Fruit fly (Drosophila melanogaster) whole organism, embryonic: ENCODE results near the gene Snup.

Source experiments
- Awh ChIP-seq: fragments of 200-800 bp; sonication (Bioruptor generic); IDR thresholded peaks from 2 replicates; pipeline ENCODE4, ENCODE4 v1.3.6; 2022; ENCODE audit warnings: missing biosample characterization, missing genetic modification characterization
- CG10543 ChIP-seq: fragments of 200-800 bp; sonication (Bioruptor generic); optimal IDR thresholded peaks from 3 replicates; lab custom pipeline; 2017; ENCODE audit warnings: missing biosample characterization, mild to moderate bottlenecking, missing genetic modification characterization, moderate library complexity
- CG11093 ChIP-seq: fragments of 200-800 bp; sonication (Bioruptor generic); IDR thresholded peaks from 3 replicates; pipeline ENCODE4 v1.3.6; 2022; ENCODE audit warnings: missing biosample characterization, missing genetic modification characterization
- CG12071 ChIP-seq: fragments of 200-800 bp; sonication (Bioruptor generic); optimal IDR thresholded peaks from 3 replicates; lab custom pipeline; 2018; ENCODE audit warnings: missing biosample characterization, mild to moderate bottlenecking, missing genetic modification characterization
- CG12769 ChIP-seq: fragments of 200-800 bp; sonication (Bioruptor generic); optimal IDR thresholded peaks from 2 replicates; lab custom pipeline; 2019; ENCODE audit warnings: missing biosample characterization, mild to moderate bottlenecking, missing genetic modification characterization, moderate library complexity
- CG13287 ChIP-seq: fragments of 200-800 bp; sonication (Bioruptor generic); IDR thresholded peaks from 2 replicates; pipeline ENCODE4 v1.3.6; 2022; ENCODE audit warnings: missing biosample characterization, missing genetic modification characterization; ENCODE audit not compliant: partially characterized antibody
- CG13894 ChIP-seq: fragments of 200-800 bp; sonication (Bioruptor generic); optimal IDR thresholded peaks from 3 replicates; lab custom pipeline; 2018; ENCODE audit warnings: missing biosample characterization, mild to moderate bottlenecking, missing genetic modification characterization, moderate library complexity
- CG15601 ChIP-seq: fragments of 200-800 bp; sonication (Bioruptor generic); optimal IDR thresholded peaks from 3 replicates; lab custom pipeline; 2019; ENCODE audit warnings: missing biosample characterization, mild to moderate bottlenecking, missing genetic modification characterization, moderate library complexity
- CG17829 ChIP-seq: fragments of 200-800 bp; optimal IDR thresholded peaks from 2 replicates; lab custom pipeline; 2019; ENCODE audit warnings: missing biosample characterization, mild to moderate bottlenecking, missing genetic modification characterization, moderate library complexity
- CG2116 ChIP-seq: fragments of 200-800 bp; sonication (Bioruptor generic); optimal IDR thresholded peaks from 3 replicates; lab custom pipeline; 2018; ENCODE audit warnings: missing biosample characterization, mild to moderate bottlenecking, missing genetic modification characterization
- CG30431 ChIP-seq: fragments of 200-800 bp; sonication (Bioruptor generic); optimal IDR thresholded peaks from 2 replicates; lab custom pipeline; 2017; ENCODE audit warnings: missing biosample characterization, missing genetic modification characterization
- CG34224 ChIP-seq: fragments of 200-800 bp; sonication (Bioruptor generic); IDR thresholded peaks from 3 replicates; pipeline ENCODE4 v1.3.6; 2022; ENCODE audit warnings: missing biosample characterization, missing genetic modification characterization; ENCODE audit not compliant: partially characterized antibody
- CG42726 ChIP-seq: fragments of 200-800 bp; sonication (Bioruptor generic); IDR thresholded peaks from 2 replicates; pipeline ENCODE4 v1.3.6; 2022; ENCODE audit warnings: missing biosample characterization, missing genetic modification characterization; ENCODE audit not compliant: partially characterized antibody
- CG7786 ChIP-seq: fragments of 200-800 bp; sonication (Bioruptor generic); optimal IDR thresholded peaks from 2 replicates; lab custom pipeline; 2016; ENCODE audit warnings: missing biosample characterization, missing genetic modification characterization
- CG8290 ChIP-seq, 3 experiments: fragments of 200-800 bp; sonication (Bioruptor generic); optimal IDR thresholded peaks; 2 replicates each; lab custom pipeline; 2016 to 2019; ENCODE audit warnings: missing biosample characterization in 3 of 3, missing genetic modification characterization in 3 of 3, mild to moderate bottlenecking in 2 of 3, moderate library complexity in 1 of 3
- CHES-1-like ChIP-seq: fragments of 200-800 bp; sonication (Bioruptor generic); optimal IDR thresholded peaks from 2 replicates; lab custom pipeline; 2016; ENCODE audit warnings: missing biosample characterization, missing genetic modification characterization
- D19A ChIP-seq: fragments of 200-800 bp; optimal IDR thresholded peaks from 3 replicates; lab custom pipeline; 2019; ENCODE audit warnings: missing biosample characterization, mild to moderate bottlenecking, missing genetic modification characterization, moderate library complexity
- Dfd ChIP-seq, 2 experiments: fragments of >200 bp; optimal IDR thresholded peaks; 2 replicates each; lab custom pipeline; 2017; ENCODE audit warnings: missing biosample characterization in 2 of 2, missing genetic modification characterization in 2 of 2
- Fer1 ChIP-seq: fragments of 200-800 bp; sonication (Bioruptor generic); optimal IDR thresholded peaks from 2 replicates; lab custom pipeline; 2017; ENCODE audit warnings: missing biosample characterization, mild to moderate bottlenecking, missing genetic modification characterization
- HLH4C ChIP-seq: fragments of 200-800 bp; sonication (Bioruptor generic); IDR thresholded peaks from 3 replicates; pipeline ENCODE4 v1.3.6; 2022; ENCODE audit warnings: missing biosample characterization, missing genetic modification characterization; ENCODE audit not compliant: partially characterized antibody
- HmgZ ChIP-seq: fragments of 200-800 bp; sonication (Bioruptor generic); optimal IDR thresholded peaks from 2 replicates; lab custom pipeline; 2018; ENCODE audit warnings: missing biosample characterization, mild to moderate bottlenecking, missing genetic modification characterization
- Lim3 ChIP-seq: fragments of 200-800 bp; sonication (Bioruptor generic); IDR thresholded peaks from 2 replicates; pipeline ENCODE4 v1.3.6; 2022; ENCODE audit warnings: missing biosample characterization, missing genetic modification characterization
- Mad ChIP-seq: fragments of 200-800 bp; sonication (Bioruptor generic); optimal IDR thresholded peaks from 2 replicates; lab custom pipeline; 2016; ENCODE audit warnings: missing biosample characterization, missing genetic modification characterization
- NFAT ChIP-seq: fragments of 200-800 bp; sonication (Bioruptor generic); IDR thresholded peaks from 2 replicates; pipeline ENCODE4 v1.3.6; 2022; ENCODE audit warnings: missing biosample characterization, missing genetic modification characterization
- Neu2 ChIP-seq: fragments of 200-800 bp; sonication (Bioruptor generic); optimal IDR thresholded peaks from 3 replicates; lab custom pipeline; 2016; ENCODE audit warnings: missing biosample characterization, missing genetic modification characterization, borderline replicate concordance
- Oaz ChIP-seq: fragments of 200-800 bp; sonication (Bioruptor generic); IDR thresholded peaks from 2 replicates; pipeline ENCODE4 v1.3.6; 2022; ENCODE audit warnings: missing biosample characterization, missing genetic modification characterization
- Pdp1 ChIP-seq, 2 experiments: fragments of 200-800 bp; sonication (Bioruptor generic); optimal IDR thresholded peaks; 3 replicates each; lab custom pipeline; 2016; ENCODE audit warnings: missing biosample characterization in 2 of 2, missing genetic modification characterization in 2 of 2, mild to moderate bottlenecking in 1 of 2, moderate library complexity in 1 of 2
- chinmo ChIP-seq: fragments of 200-800 bp; sonication (Bioruptor generic); IDR thresholded peaks from 4 replicates; pipeline ENCODE4 v1.3.6; 2022; ENCODE audit warnings: missing biosample characterization, missing genetic modification characterization; ENCODE audit not compliant: partially characterized antibody
- crc ChIP-seq: fragments of 200-800 bp; sonication (Bioruptor generic); optimal IDR thresholded peaks from 2 replicates; lab custom pipeline; 2016; ENCODE audit warnings: missing biosample characterization, missing genetic modification characterization
- fd96Cb ChIP-seq: fragments of 200-800 bp; sonication (Bioruptor generic); optimal IDR thresholded peaks from 2 replicates; lab custom pipeline; 2018; ENCODE audit warnings: missing biosample characterization, mild to moderate bottlenecking, missing genetic modification characterization, moderate library complexity
- h ChIP-seq: fragments of >200 bp; optimal IDR thresholded peaks from 2 replicates; lab custom pipeline; 2017
- inv ChIP-seq: fragments of 200-800 bp; sonication (Bioruptor generic); IDR thresholded peaks from 2 replicates; pipeline ENCODE4 v1.3.6; 2022; ENCODE audit warnings: missing biosample characterization, missing genetic modification characterization; ENCODE audit not compliant: partially characterized antibody
- kah ChIP-seq: fragments of 200-800 bp; sonication (Bioruptor generic); optimal IDR thresholded peaks from 2 replicates; lab custom pipeline; 2018; ENCODE audit warnings: missing biosample characterization, mild to moderate bottlenecking, missing genetic modification characterization
- lab ChIP-seq: fragments of 200-800 bp; sonication (Bioruptor generic); optimal IDR thresholded peaks from 3 replicates; lab custom pipeline; 2017; ENCODE audit warnings: missing biosample characterization, missing genetic modification characterization, mild to moderate bottlenecking, moderate library complexity, missing genetic modification reagents
- nau ChIP-seq: fragments of 200-800 bp; sonication (Bioruptor generic); optimal IDR thresholded peaks from 3 replicates; lab custom pipeline; 2017; ENCODE audit warnings: missing biosample characterization, mild to moderate bottlenecking, missing genetic modification characterization, missing genetic modification reagents
- peb ChIP-seq: fragments of 200-800 bp; sonication (Bioruptor generic); IDR thresholded peaks from 2 replicates; pipeline ENCODE4 v1.3.6; 2022; ENCODE audit warnings: missing biosample characterization, missing genetic modification characterization
- pfk ChIP-seq: fragments of 200-800 bp; sonication (Bioruptor generic); optimal IDR thresholded peaks from 2 replicates; lab custom pipeline; 2018; ENCODE audit warnings: missing biosample characterization, mild to moderate bottlenecking, missing genetic modification characterization, moderate library complexity
- psq ChIP-seq: fragments of 200-800 bp; sonication (Bioruptor generic); optimal IDR thresholded peaks from 2 replicates; lab custom pipeline; 2017; ENCODE audit warnings: missing biosample characterization, missing genetic modification characterization
- pzg ChIP-seq: fragments of 200-800 bp; sonication (Bioruptor generic); optimal IDR thresholded peaks from 3 replicates; lab custom pipeline; 2018; ENCODE audit warnings: missing biosample characterization, mild to moderate bottlenecking, missing genetic modification characterization, moderate library complexity
- sc ChIP-seq, 3 experiments: fragments of >200 bp in 2 of 3; fragments of 200-800 bp in 1 of 3; sonication (Bioruptor generic) in 1 of 3; optimal IDR thresholded peaks; 2 replicates in 2 of 3; 3 replicates in 1 of 3; lab custom pipeline; 2017; ENCODE audit warnings: mild to moderate bottlenecking in 1 of 3, missing biosample characterization in 1 of 3, missing genetic modification characterization in 1 of 3, missing genetic modification reagents in 1 of 3
- sim ChIP-seq: fragments of 200-800 bp; sonication (Bioruptor generic); IDR thresholded peaks from 2 replicates; pipeline ENCODE4 v1.3.6; 2022; ENCODE audit warnings: missing biosample characterization, missing genetic modification characterization
- sisA ChIP-seq: fragments of 200-800 bp; sonication (Bioruptor generic); IDR thresholded peaks from 2 replicates; pipeline ENCODE4 v1.3.6; 2022; ENCODE audit warnings: missing biosample characterization, missing genetic modification characterization
- slbo ChIP-seq: fragments of 200-800 bp; sonication (Bioruptor generic); IDR thresholded peaks from 2 replicates; pipeline ENCODE4 v1.3.6; 2022; ENCODE audit warnings: missing biosample characterization, missing genetic modification characterization
- sna ChIP-seq: fragments of 200-800 bp; sonication (Bioruptor generic); IDR thresholded peaks from 2 replicates; pipeline ENCODE4 v1.3.6; 2022; ENCODE audit warnings: missing biosample characterization, missing genetic modification characterization; ENCODE audit not compliant: partially characterized antibody
- sr ChIP-seq: fragments of 200-800 bp; sonication (Bioruptor generic); IDR thresholded peaks from 3 replicates; pipeline ENCODE4 v1.3.6; 2022; ENCODE audit warnings: missing biosample characterization, missing genetic modification characterization
- stwl ChIP-seq: fragments of 200-800 bp; sonication (Bioruptor generic); optimal IDR thresholded peaks from 3 replicates; lab custom pipeline; 2018; ENCODE audit warnings: missing biosample characterization, mild to moderate bottlenecking, missing genetic modification characterization, moderate library complexity
- tap ChIP-seq: fragments of 200-800 bp; optimal IDR thresholded peaks from 3 replicates; lab custom pipeline; 2019; ENCODE audit warnings: missing biosample characterization, mild to moderate bottlenecking, missing genetic modification characterization, moderate library complexity
- toy ChIP-seq: fragments of 200-800 bp; sonication (Bioruptor generic); IDR thresholded peaks from 2 replicates; pipeline ENCODE4 v1.3.6; 2022; ENCODE audit warnings: missing biosample characterization, missing genetic modification characterization
- z ChIP-seq: fragments of 200-800 bp; sonication (Bioruptor generic); IDR thresholded peaks from 3 replicates; pipeline ENCODE4 v1.3.6; 2022; ENCODE audit warnings: missing biosample characterization, missing genetic modification characterization

Gene Snup

dm6 chr3L:2632763-2633100 lies 19.2 kb upstream of the Snup start (continued):
- TF ChIP-seq slbo (GFP tag; lab: Robert Waterston, UW) (peak; percentile 35; the same call in 1 of the 2 replicates), Awh (no peak), CG8290 (GFP tag; optimal IDR thresholded peaks at IDR 0.05; lab: Kevin White, UChicago) (no peak), CG8290 (tag; optimal IDR thresholded peaks at IDR 0.05; lab: Kevin White, UChicago) (peak in 1 of 2 experiments; percentile 10), CG15601 (tag; lab: Kevin White, UChicago) (no peak), CG2116 (GFP tag; lab: Kevin White, UChicago) (peak; percentile 44), h (lab: Kevin White, UChicago) (peak; percentile 36), chinmo (peak; percentile 89; the same call in 1 of the 4 replicates), Fer1 (GFP tag; lab: Kevin White, UChicago) (peak; percentile 4), sc (optimal IDR thresholded peaks at IDR 0.05; lab: Kevin White, UChicago) (no peak), sc (GFP tag; optimal IDR thresholded peaks at IDR 0.05; lab: Kevin White, UChicago) (no peak), HLH4C (no peak), Oaz (GFP tag; lab: Robert Waterston, UW) (no peak), CG13894 (tag; lab: Kevin White, UChicago) (peak; percentile 20), sisA (0 out of 2 replicates have a peak, but pooled peaks have one; percentile 19), Lim3 (GFP tag; lab: Robert Waterston, UW) (no peak), CG10543 (GFP tag; lab: Kevin White, UChicago) (peak; percentile 35), CG13287 (no peak; the same call in 1 of the 2 replicates), nau (peak; percentile 5), CG17829 (tag; lab: Kevin White, UChicago) (no peak), Mad (GFP tag; lab: Kevin White, UChicago) (no peak), D19A (tag; lab: Kevin White, UChicago) (peak; percentile 62), CHES-1-like (GFP tag; lab: Kevin White, UChicago) (no peak), toy (GFP tag; lab: Robert Waterston, UW) (no peak), Dfd (GFP tag; optimal IDR thresholded peaks at IDR 0.05; lab: Kevin White, UChicago) (peak in 1 of 2 experiments; percentile 5), z (GFP tag; lab: Robert Waterston, UW) (no peak), Neu2 (GFP tag; lab: Kevin White, UChicago) (no peak), Pdp1 (GFP tag; optimal IDR thresholded peaks at IDR 0.05; lab: Kevin White, UChicago) (no peak), HmgZ (tag; lab: Kevin White, UChicago) (peak; percentile 6), stwl (tag; lab: Kevin White, UChicago) (no peak), CG12769 (tag; lab: Kevin White, UChicago) (peak; percentile 58), sr (peak; percentile 87), tap (tag; lab: Kevin White, UChicago) (no peak), CG42726 (GFP tag; lab: Robert Waterston, UW) (no peak), CG34224 (GFP tag; lab: Robert Waterston, UW) (0 out of 3 replicates have a peak, but pooled peaks have one; percentile 39), fd96Cb (tag; lab: Kevin White, UChicago) (no peak), lab (peak; percentile 6), sna (no peak), peb (no peak), CG11093 (GFP tag; lab: Robert Waterston, UW) (0 out of 3 replicates have a peak, but pooled peaks have one; percentile 19), NFAT (no peak), CG7786 (GFP tag; lab: Kevin White, UChicago) (no peak), crc (no peak), CG30431 (no peak), CG12071 (GFP tag; lab: Kevin White, UChicago) (no peak), pfk (GFP tag; lab: Kevin White, UChicago) (no peak), pzg (GFP tag; lab: Kevin White, UChicago) (peak; percentile 20), kah (GFP tag; lab: Kevin White, UChicago) (no peak), inv (GFP tag; lab: Robert Waterston, UW) (no peak), sim (GFP tag; lab: Robert Waterston, UW) (no peak), psq (GFP tag; lab: Kevin White, UChicago) (peak; percentile 100)
